Worm (Caenorhabditis elegans) whole organism, late embryonic: ENCODE measurements around the gene tag-131.

ENCODE experiments used
- ceh-14 ChIP-seq: sonication (generic microtip); optimal IDR thresholded peaks from 2 replicates; lab custom pipeline; 2016; ENCODE audit warnings: missing genotype, missing genetic modification characterization, missing compliant biosample characterization
- ets-4 ChIP-seq: sonication (generic microtip); optimal IDR thresholded peaks from 2 replicates; lab custom pipeline; 2016; ENCODE audit warnings: missing genetic modification characterization, missing compliant biosample characterization
- hlh-15 ChIP-seq: sonication (generic microtip); optimal IDR thresholded peaks from 2 replicates; lab custom pipeline; 2016; ENCODE audit warnings: missing genetic modification characterization, missing compliant biosample characterization
- lim-6 ChIP-seq: sonication (generic microtip); optimal IDR thresholded peaks from 2 replicates; lab custom pipeline; 2016; ENCODE audit warnings: missing genetic modification characterization, missing compliant biosample characterization
- sox-4 ChIP-seq: sonication (generic microtip); optimal IDR thresholded peaks from 2 replicates; lab custom pipeline; 2017; ENCODE audit warnings: mild to moderate bottlenecking, missing genetic modification characterization, inconsistent platforms, missing compliant biosample characterization
- syd-9 ChIP-seq: sonication (generic microtip); optimal IDR thresholded peaks from 2 replicates; lab custom pipeline; 2016; ENCODE audit warnings: mild to moderate bottlenecking, missing genetic modification characterization, moderate library complexity, missing compliant biosample characterization

ce11 chrIII:4314502-4314901 is 3.0 kb upstream of the tag-131 start:
- TF ChIP-seq ets-4 (no peak), sox-4 (no peak), ceh-14 (tag; lab: Kevin White, UChicago) (no peak), syd-9 (tag; lab: Kevin White, UChicago) (no peak), hlh-15 (tag; lab: Kevin White, UChicago) (no peak), lim-6 (no peak)
